Worm (Caenorhabditis elegans) whole organism, L4/young adult: ENCODE data around the gene F09G2.8.

ENCODE experiments used
- W03F9.2 ChIP-seq: fragments of 150-350 bp; optimal IDR thresholded peaks from 2 replicates; lab custom pipeline; 2014; ENCODE audit warnings: missing biosample characterization, missing genetic modification characterization
- dao-5 ChIP-seq: sonication (generic microtip); optimal IDR thresholded peaks from 2 replicates; lab custom pipeline; 2016; ENCODE audit warnings: missing genotype, missing genetic modification characterization, moderate library complexity, missing compliant biosample characterization
- him-1 ChIP-seq: sonication (generic microtip); optimal IDR thresholded peaks from 2 replicates; lab custom pipeline; 2016; ENCODE audit warnings: missing genotype, missing genetic modification reagents, missing genetic modification characterization, missing compliant biosample characterization

DNA sequence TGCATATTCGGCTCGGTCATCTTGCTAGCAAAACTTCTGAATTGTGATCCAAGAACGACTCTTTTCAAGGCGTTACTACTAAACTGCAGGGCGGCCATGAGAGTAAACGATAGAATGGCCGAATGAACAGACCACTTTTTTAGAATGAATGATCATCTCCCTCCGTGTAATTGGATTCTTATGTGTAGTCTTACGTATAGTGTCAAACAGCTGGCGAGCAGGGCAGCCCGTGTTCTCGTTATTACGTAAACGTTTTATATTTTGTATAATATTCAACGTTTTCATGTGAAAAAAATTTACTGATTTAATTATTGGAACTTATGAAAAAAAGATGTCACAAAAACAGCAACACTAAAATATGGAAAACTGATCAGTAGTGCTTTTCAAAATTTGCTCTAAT is 37.4 kb downstream of the F09G2.8 start, which contains the start of gene F10D2.10:
- TF ChIP-seq him-1 (tag; lab: Kevin White, UChicago), result no peak
- TF ChIP-seq W03F9.2, result no peak
- no peak for TF ChIP-seq dao-5 (tag; lab: Kevin White, UChicago)
